Worm (Caenorhabditis elegans): ENCODE measurements around the gene Y44A6D.1.

Y44A6D.1 gene

DNA sequence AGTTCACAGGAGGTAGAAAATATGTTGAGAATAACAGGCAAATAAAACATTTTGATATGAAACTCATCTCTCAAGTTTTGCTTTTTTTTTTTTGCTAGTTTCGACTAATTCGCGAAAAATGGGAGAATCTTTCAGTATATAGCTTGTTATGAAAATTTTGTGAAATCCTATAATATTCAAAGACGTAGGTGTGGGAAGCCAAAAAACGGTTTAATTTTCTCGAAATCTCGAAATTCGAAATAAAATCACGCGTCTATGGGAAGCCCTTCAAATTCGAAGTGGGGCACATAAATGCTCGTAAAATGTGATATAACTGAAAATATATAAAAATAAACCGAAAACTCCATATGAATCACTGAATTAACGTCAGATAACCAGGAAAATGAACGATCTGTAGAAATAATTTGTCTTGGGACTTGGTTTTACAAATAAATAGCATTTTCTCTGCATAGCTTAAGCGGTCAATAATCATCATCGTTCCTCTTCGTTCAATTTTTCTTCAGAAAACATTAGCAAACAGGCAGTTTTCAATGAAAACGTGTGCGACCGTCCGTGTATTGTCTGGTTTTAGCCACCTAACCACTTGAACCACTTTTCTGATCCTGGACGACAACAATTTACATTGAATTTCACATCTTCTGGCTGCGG is 35.3 kb upstream of the Y44A6D.1 start, which contains the start of the genes gcy-22 and grl-14:
Gene gcy-22 (minus strand): TSS at position 101 of the 648 bp plus-strand sequence.
Gene grl-14 (plus strand): TSS at position 598 of the 648 bp plus-strand sequence.
- no peak for TF ChIP-seq klf-2 (GFP tag; conservative IDR thresholded peaks at IDR 0.05)
- no peak for TF ChIP-seq med-1 (GFP tag; optimal IDR thresholded peaks at IDR 0.05; ENCODE audit: insufficient read depth)
- TF ChIP-seq ref-1 (GFP tag; conservative IDR thresholded peaks at IDR 0.05): no peak
- TF ChIP-seq ztf-29 (GFP tag; IDR thresholded peaks at IDR 0.05): no peak
- no peak for TF ChIP-seq ztf-23 (GFP tag; IDR thresholded peaks at IDR 0.05)
- TF ChIP-seq flt-1 (GFP tag; IDR thresholded peaks at IDR 0.05): no peak
- TF ChIP-seq cog-1 (tag; optimal IDR thresholded peaks at IDR 0.05): no peak
- TF ChIP-seq tab-1 (GFP tag; IDR thresholded peaks at IDR 0.05): no peak
- TF ChIP-seq T22C8.4 (GFP tag; IDR thresholded peaks at IDR 0.05): no peak

ce11 chrV:20820033-20820432 is 30.2 kb upstream of the Y44A6D.1 start, which contains the start of gene T03D8.6:
Gene T03D8.6, minus strand, starts transcription at chrV:20820330.
- TF ChIP-seq T22C8.4 (GFP tag; IDR thresholded peaks at IDR 0.05) (no peak), ztf-29 (GFP tag; IDR thresholded peaks at IDR 0.05) (no peak), tab-1 (GFP tag; IDR thresholded peaks at IDR 0.05) (no peak), flt-1 (GFP tag; IDR thresholded peaks at IDR 0.05) (no peak), med-1 (GFP tag; optimal IDR thresholded peaks at IDR 0.05; ENCODE audit: insufficient read depth) (no peak), ref-1 (GFP tag; conservative IDR thresholded peaks at IDR 0.05) (no peak), cog-1 (tag; optimal IDR thresholded peaks at IDR 0.05) (no peak), klf-2 (GFP tag; conservative IDR thresholded peaks at IDR 0.05) (no peak), ztf-23 (GFP tag; IDR thresholded peaks at IDR 0.05) (no peak)

- TF ChIP-seq flt-1 (GFP tag; IDR thresholded peaks at IDR 0.05): no peak
- no peak for TF ChIP-seq cog-1 (tag; optimal IDR thresholded peaks at IDR 0.05)
- no peak for TF ChIP-seq ref-1 (GFP tag; conservative IDR thresholded peaks at IDR 0.05)
- no peak for TF ChIP-seq ztf-29 (GFP tag; IDR thresholded peaks at IDR 0.05)
Measured at ce11 chrV:20815842-20816241, 26.0 kb upstream of the Y44A6D.1 start, which contains the start of gene sshk-1. Gene sshk-1, plus strand, starts transcription at chrV:20816142.

DNA sequence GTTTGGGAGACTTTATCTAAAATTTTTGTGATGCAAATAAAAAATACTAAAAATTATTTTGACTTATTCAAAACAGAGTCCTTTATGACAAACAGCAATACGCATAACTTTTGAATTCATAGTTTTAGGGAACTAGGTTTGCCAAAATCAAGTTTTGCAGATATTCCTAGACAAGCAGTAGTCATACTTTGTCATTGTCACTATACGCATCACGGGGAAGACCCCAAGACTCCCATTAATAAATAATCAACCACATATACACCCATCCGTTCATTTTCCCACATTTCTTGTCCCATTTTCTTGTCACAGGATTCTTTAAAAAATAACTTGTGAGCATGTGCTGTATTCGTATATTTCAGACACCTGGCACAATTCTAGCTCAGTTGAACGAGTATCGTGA is 24.6 kb upstream of the Y44A6D.1 start, which contains the start of gene Y44A6D.7:
Gene Y44A6D.7 (plus strand): TSS at position 301 of the 400 bp plus-strand sequence.
- TF ChIP-seq ztf-23 (GFP tag; IDR thresholded peaks at IDR 0.05) (no peak), ref-1 (GFP tag; conservative IDR thresholded peaks at IDR 0.05) (no peak), klf-2 (GFP tag; conservative IDR thresholded peaks at IDR 0.05) (no peak), tab-1 (GFP tag; IDR thresholded peaks at IDR 0.05) (no peak), flt-1 (GFP tag; IDR thresholded peaks at IDR 0.05) (no peak), ztf-29 (GFP tag; IDR thresholded peaks at IDR 0.05) (no peak)

ce11 chrV:20813646-20814045 is 23.8 kb upstream of the Y44A6D.1 start:
- TF ChIP-seq ref-1 (GFP tag; conservative IDR thresholded peaks at IDR 0.05) (no peak), cog-1 (tag; optimal IDR thresholded peaks at IDR 0.05) (no peak), ztf-23 (GFP tag; IDR thresholded peaks at IDR 0.05) (no peak), med-1 (GFP tag; optimal IDR thresholded peaks at IDR 0.05; ENCODE audit: insufficient read depth) (no peak), ztf-29 (GFP tag; IDR thresholded peaks at IDR 0.05) (no peak), klf-2 (GFP tag; conservative IDR thresholded peaks at IDR 0.05) (no peak), flt-1 (GFP tag; IDR thresholded peaks at IDR 0.05) (no peak), T22C8.4 (GFP tag; IDR thresholded peaks at IDR 0.05) (no peak), tab-1 (GFP tag; IDR thresholded peaks at IDR 0.05) (no peak)

ce11 chrV:20807038-20807437 is 17.2 kb upstream of the Y44A6D.1 start, which contains the start of gene Y44A6D.6:
Gene Y44A6D.6, plus strand, starts transcription at chrV:20807338.
- no peak for TF ChIP-seq ref-1 (GFP tag; conservative IDR thresholded peaks at IDR 0.05)
- TF ChIP-seq cog-1 (tag; optimal IDR thresholded peaks at IDR 0.05): no peak
- TF ChIP-seq med-1 (GFP tag; optimal IDR thresholded peaks at IDR 0.05; ENCODE audit: insufficient read depth): no peak
- no peak for TF ChIP-seq T22C8.4 (GFP tag; IDR thresholded peaks at IDR 0.05)
- TF ChIP-seq flt-1 (GFP tag; IDR thresholded peaks at IDR 0.05): no peak
- TF ChIP-seq tab-1 (GFP tag; IDR thresholded peaks at IDR 0.05): no peak
- TF ChIP-seq klf-2 (GFP tag; conservative IDR thresholded peaks at IDR 0.05): no peak
- TF ChIP-seq ztf-29 (GFP tag; IDR thresholded peaks at IDR 0.05): no peak
- no peak for TF ChIP-seq ztf-23 (GFP tag; IDR thresholded peaks at IDR 0.05)

ce11 chrV:20802906-20803305 is 13.1 kb upstream of the Y44A6D.1 start, which contains the start of gene Y44A6D.5:
Gene Y44A6D.5, minus strand, starts transcription at chrV:20803006.
- no peak for TF ChIP-seq med-1 (GFP tag; optimal IDR thresholded peaks at IDR 0.05; ENCODE audit: insufficient read depth)
- TF ChIP-seq T22C8.4 (GFP tag; IDR thresholded peaks at IDR 0.05): no peak
- no peak for TF ChIP-seq ztf-29 (GFP tag; IDR thresholded peaks at IDR 0.05)
- no peak for TF ChIP-seq flt-1 (GFP tag; IDR thresholded peaks at IDR 0.05)
- TF ChIP-seq ref-1 (GFP tag; conservative IDR thresholded peaks at IDR 0.05): no peak
- TF ChIP-seq tab-1 (GFP tag; IDR thresholded peaks at IDR 0.05): no peak

ce11 chrV:20797918-20798317 is 8.1 kb upstream of the Y44A6D.1 start, which contains the start of gene sdf-9:
Gene sdf-9, plus strand, starts transcription at chrV:20798218.
- TF ChIP-seq ztf-23 (GFP tag; IDR thresholded peaks at IDR 0.05) (no peak), klf-2 (GFP tag; conservative IDR thresholded peaks at IDR 0.05) (no peak), tab-1 (GFP tag; IDR thresholded peaks at IDR 0.05) (no peak)

ce11 chrV:20793761-20794160 is 3.9 kb upstream of the Y44A6D.1 start:
- TF ChIP-seq flt-1 (GFP tag; IDR thresholded peaks at IDR 0.05): no peak
- no peak for TF ChIP-seq med-1 (GFP tag; optimal IDR thresholded peaks at IDR 0.05; ENCODE audit: insufficient read depth)
- TF ChIP-seq tab-1 (GFP tag; IDR thresholded peaks at IDR 0.05): no peak
- no peak for TF ChIP-seq klf-2 (GFP tag; conservative IDR thresholded peaks at IDR 0.05)
- no peak for TF ChIP-seq cog-1 (tag; optimal IDR thresholded peaks at IDR 0.05)
- no peak for TF ChIP-seq ztf-29 (GFP tag; IDR thresholded peaks at IDR 0.05)
- TF ChIP-seq T22C8.4 (GFP tag; IDR thresholded peaks at IDR 0.05): no peak

DNA sequence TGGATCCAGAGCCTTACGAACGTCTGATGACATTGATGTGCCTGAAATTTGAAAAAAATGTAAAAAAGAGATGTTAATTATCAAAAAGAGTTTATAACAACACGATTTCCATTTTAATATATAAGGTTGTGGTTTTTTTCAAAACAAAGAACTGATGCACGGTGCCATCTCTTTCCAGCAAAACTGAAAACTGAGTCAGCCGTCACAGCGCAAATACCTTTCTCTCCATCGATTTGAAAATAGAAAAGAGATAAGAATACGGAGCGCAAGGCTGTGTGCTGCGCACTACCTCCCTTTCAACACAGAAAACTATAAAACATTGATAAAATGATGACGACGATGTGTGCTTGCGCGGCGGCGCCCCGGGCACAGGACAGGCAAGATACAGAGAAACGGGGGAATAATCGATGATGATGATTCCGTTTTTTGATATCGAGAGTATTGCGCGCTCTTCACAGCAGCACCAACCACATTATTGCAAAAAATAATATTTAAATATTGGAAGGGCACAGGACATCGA is 2.6 kb upstream of the Y44A6D.1 start, which contains the start of gene Y44A6D.3:
Gene Y44A6D.3 (minus strand): TSS at position 51 of the 520 bp plus-strand sequence.
- no peak for TF ChIP-seq klf-2 (GFP tag; conservative IDR thresholded peaks at IDR 0.05)
- no peak for TF ChIP-seq ztf-29 (GFP tag; IDR thresholded peaks at IDR 0.05)
- TF ChIP-seq flt-1 (GFP tag; IDR thresholded peaks at IDR 0.05): no peak
- no peak for TF ChIP-seq ref-1 (GFP tag; conservative IDR thresholded peaks at IDR 0.05)
- TF ChIP-seq med-1 (GFP tag; optimal IDR thresholded peaks at IDR 0.05; ENCODE audit: insufficient read depth): no peak
- no peak for TF ChIP-seq T22C8.4 (GFP tag; IDR thresholded peaks at IDR 0.05)
- no peak for TF ChIP-seq tab-1 (GFP tag; IDR thresholded peaks at IDR 0.05)
- no peak for TF ChIP-seq cog-1 (tag; optimal IDR thresholded peaks at IDR 0.05)
- TF ChIP-seq ztf-23 (GFP tag; IDR thresholded peaks at IDR 0.05): no peak

All from whole organism, midembryonic.